Fruit fly (Drosophila melanogaster) whole organism, embryonic: Measurements from ENCODE around the gene CG11052.

Source experiments
- Antp ChIP-seq: fragments of 200-800 bp; sonication (Bioruptor generic); optimal IDR thresholded peaks from 3 replicates; lab custom pipeline; 2016; ENCODE audit warnings: missing biosample characterization, missing genetic modification characterization
- Atf3 ChIP-seq: fragments of 200-800 bp; sonication (Bioruptor generic); optimal IDR thresholded peaks from 3 replicates; lab custom pipeline; 2016; ENCODE audit warnings: missing biosample characterization, missing genetic modification characterization
- Atf6 ChIP-seq: fragments of 200-800 bp; sonication (Bioruptor generic); IDR thresholded peaks from 2 replicates; pipeline ENCODE4 v1.3.6; 2022; ENCODE audit warnings: missing biosample characterization, missing genetic modification characterization
- B-H1 ChIP-seq: fragments of 200-800 bp; sonication (Bioruptor generic); IDR thresholded peaks from 3 replicates; pipeline ENCODE4 v1.3.6; 2022; ENCODE audit warnings: missing biosample characterization, missing genetic modification characterization
- B-H2 ChIP-seq: fragments of 200-800 bp; sonication (Bioruptor generic); optimal IDR thresholded peaks from 2 replicates; lab custom pipeline; 2018; ENCODE audit warnings: missing biosample characterization, mild to moderate bottlenecking, missing genetic modification characterization
- CG10267 ChIP-seq: fragments of 200-800 bp; sonication (Bioruptor generic); optimal IDR thresholded peaks from 2 replicates; lab custom pipeline; 2018; ENCODE audit warnings: missing biosample characterization, mild to moderate bottlenecking, missing genetic modification characterization, moderate library complexity
- CG11456 ChIP-seq: fragments of 200-800 bp; sonication (Bioruptor generic); IDR thresholded peaks from 3 replicates; pipeline ENCODE4 v1.3.6; 2022; ENCODE audit warnings: missing biosample characterization, missing genetic modification characterization
- CG11696 ChIP-seq: fragments of 200-800 bp; sonication (Bioruptor generic); IDR thresholded peaks from 2 replicates; pipeline ENCODE4 v1.3.6; 2022; ENCODE audit warnings: missing biosample characterization, missing genetic modification characterization
- CG12769 ChIP-seq: fragments of 200-800 bp; sonication (Bioruptor generic); optimal IDR thresholded peaks from 2 replicates; lab custom pipeline; 2019; ENCODE audit warnings: missing biosample characterization, mild to moderate bottlenecking, missing genetic modification characterization, moderate library complexity
- CG14710 ChIP-seq: fragments of 200-800 bp; sonication (Bioruptor generic); optimal IDR thresholded peaks from 3 replicates; lab custom pipeline; 2019; ENCODE audit warnings: missing biosample characterization, mild to moderate bottlenecking, missing genetic modification characterization, moderate library complexity
- CG1603 ChIP-seq: fragments of 200-800 bp; sonication (Bioruptor generic); optimal IDR thresholded peaks from 2 replicates; lab custom pipeline; 2019; ENCODE audit warnings: missing biosample characterization, mild to moderate bottlenecking, missing genetic modification characterization, moderate library complexity
- CG17829 ChIP-seq: fragments of 200-800 bp; optimal IDR thresholded peaks from 2 replicates; lab custom pipeline; 2019; ENCODE audit warnings: missing biosample characterization, mild to moderate bottlenecking, missing genetic modification characterization, moderate library complexity
- CG3163 ChIP-seq: fragments of 200-800 bp; sonication (Bioruptor generic); optimal IDR thresholded peaks from 3 replicates; lab custom pipeline; 2016; ENCODE audit warnings: missing biosample characterization, missing genetic modification characterization
- CG32767 ChIP-seq: fragments of 200-800 bp; sonication (Bioruptor generic); IDR thresholded peaks from 2 replicates; pipeline ENCODE4 v1.3.6; 2022; ENCODE audit warnings: missing biosample characterization, missing genetic modification characterization
- CG3995 ChIP-seq: fragments of 200-800 bp; sonication (Bioruptor generic); optimal IDR thresholded peaks from 3 replicates; lab custom pipeline; 2016; ENCODE audit warnings: missing biosample characterization, missing genetic modification characterization
- CG8924 ChIP-seq: fragments of 200-800 bp; optimal IDR thresholded peaks from 3 replicates; lab custom pipeline; 2019; ENCODE audit warnings: missing biosample characterization, mild to moderate bottlenecking, missing genetic modification characterization, moderate library complexity
- CG9727 ChIP-seq: fragments of 200-800 bp; sonication (Bioruptor generic); optimal IDR thresholded peaks from 3 replicates; lab custom pipeline; 2017; ENCODE audit warnings: missing biosample characterization, mild to moderate bottlenecking, missing genetic modification characterization
- Chrac-16 ChIP-seq: fragments of 200-800 bp; sonication (Bioruptor generic); optimal IDR thresholded peaks from 3 replicates; lab custom pipeline; 2016; ENCODE audit warnings: missing biosample characterization, missing genetic modification characterization
- Dad ChIP-seq: fragments of 200-800 bp; sonication (Bioruptor generic); optimal IDR thresholded peaks from 3 replicates; lab custom pipeline; 2016; ENCODE audit warnings: missing biosample characterization, missing genetic modification characterization
- Fer1 ChIP-seq: fragments of 200-800 bp; sonication (Bioruptor generic); optimal IDR thresholded peaks from 2 replicates; lab custom pipeline; 2017; ENCODE audit warnings: missing biosample characterization, mild to moderate bottlenecking, missing genetic modification characterization
- HLH4C ChIP-seq: fragments of 200-800 bp; sonication (Bioruptor generic); IDR thresholded peaks from 3 replicates; pipeline ENCODE4 v1.3.6; 2022; ENCODE audit warnings: missing biosample characterization, missing genetic modification characterization; ENCODE audit not compliant: partially characterized antibody
- Lhr ChIP-seq: fragments of 200-800 bp; sonication (Bioruptor generic); optimal IDR thresholded peaks from 3 replicates; lab custom pipeline; 2017; ENCODE audit warnings: mild to moderate bottlenecking, missing biosample characterization, missing genetic modification reagents, missing genetic modification characterization
- Lpt ChIP-seq: fragments of >200 bp; optimal IDR thresholded peaks from 2 replicates; lab custom pipeline; 2018; ENCODE audit warnings: missing biosample characterization, missing genetic modification characterization
- MBD-R2 ChIP-seq: fragments of 200-800 bp; sonication (Bioruptor generic); IDR thresholded peaks from 2 replicates; pipeline ENCODE4 v1.3.6; 2022; ENCODE audit warnings: missing biosample characterization, missing genetic modification characterization
- MESR4 ChIP-seq: fragments of 200-800 bp; sonication (Bioruptor generic); optimal IDR thresholded peaks from 2 replicates; lab custom pipeline; 2018; ENCODE audit warnings: missing biosample characterization, mild to moderate bottlenecking, missing genetic modification characterization, moderate library complexity
- Max ChIP-seq: fragments of 200-800 bp; sonication (Bioruptor generic); optimal IDR thresholded peaks from 2 replicates; lab custom pipeline; 2016; ENCODE audit warnings: missing biosample characterization, mild to moderate bottlenecking, missing genetic modification characterization
- NC2β ChIP-seq: fragments of 200-800 bp; sonication (Bioruptor generic); optimal IDR thresholded peaks from 2 replicates; lab custom pipeline; 2016; ENCODE audit warnings: missing biosample characterization, missing genetic modification characterization
- Stat92E ChIP-seq, 3 experiments: fragments of >200 bp in 2 of 3; fragments of 200-800 bp in 1 of 3; sonication (Bioruptor generic) in 1 of 3; optimal IDR thresholded peaks; 2 replicates each; lab custom pipeline; 2017 to 2019; ENCODE audit warnings: missing biosample characterization in 3 of 3, missing genetic modification characterization in 3 of 3, mild to moderate bottlenecking in 1 of 3, moderate library complexity in 1 of 3
- cad ChIP-seq: fragments of >200 bp; optimal IDR thresholded peaks from 2 replicates; lab custom pipeline; 2017; ENCODE audit warnings: missing biosample characterization, missing genetic modification characterization
- chif ChIP-seq, 2 experiments: fragments of 200-800 bp; sonication (Bioruptor generic); optimal IDR thresholded peaks; 3 replicates each; lab custom pipeline; 2016; ENCODE audit warnings: missing biosample characterization in 2 of 2, missing genetic modification characterization in 2 of 2
- chinmo ChIP-seq: fragments of 200-800 bp; sonication (Bioruptor generic); IDR thresholded peaks from 4 replicates; pipeline ENCODE4 v1.3.6; 2022; ENCODE audit warnings: missing biosample characterization, missing genetic modification characterization; ENCODE audit not compliant: partially characterized antibody
- cwo ChIP-seq: fragments of 200-800 bp; sonication (Bioruptor generic); optimal IDR thresholded peaks from 3 replicates; lab custom pipeline; 2017; ENCODE audit warnings: missing biosample characterization, missing genetic modification characterization, mild to moderate bottlenecking, moderate library complexity, missing genetic modification reagents
- dmrt99B ChIP-seq: fragments of 200-800 bp; sonication (Bioruptor generic); optimal IDR thresholded peaks from 2 replicates; lab custom pipeline; 2018; ENCODE audit warnings: missing biosample characterization, mild to moderate bottlenecking, missing genetic modification characterization, moderate library complexity
- eve ChIP-seq, 2 experiments: fragments of >200 bp; optimal IDR thresholded peaks; 2 replicates each; lab custom pipeline; 2017; ENCODE audit warnings: missing biosample characterization in 2 of 2, missing genetic modification characterization in 2 of 2
- gro ChIP-seq: fragments of 200-800 bp; sonication (Bioruptor generic); optimal IDR thresholded peaks from 2 replicates; lab custom pipeline; 2016; ENCODE audit warnings: missing biosample characterization, missing genetic modification characterization
- kni ChIP-seq: fragments of 200-800 bp; sonication (Bioruptor generic); optimal IDR thresholded peaks from 3 replicates; lab custom pipeline; 2017; ENCODE audit warnings: mild to moderate bottlenecking, missing biosample characterization, missing genetic modification reagents, missing genetic modification characterization
- oc ChIP-seq: fragments of 200-800 bp; sonication (Bioruptor generic); optimal IDR thresholded peaks from 2 replicates; lab custom pipeline; 2018; ENCODE audit warnings: missing biosample characterization, mild to moderate bottlenecking, missing genetic modification characterization, moderate library complexity
- onecut ChIP-seq: fragments of 200-800 bp; sonication (Bioruptor generic); IDR thresholded peaks from 2 replicates; pipeline ENCODE4 v1.3.6; 2022; ENCODE audit warnings: missing biosample characterization, missing genetic modification characterization
- org-1 ChIP-seq: fragments of 200-800 bp; sonication (Bioruptor generic); optimal IDR thresholded peaks from 2 replicates; lab custom pipeline; 2017; ENCODE audit warnings: missing biosample characterization, missing genetic modification characterization
- pzg ChIP-seq: fragments of 200-800 bp; sonication (Bioruptor generic); optimal IDR thresholded peaks from 3 replicates; lab custom pipeline; 2018; ENCODE audit warnings: missing biosample characterization, mild to moderate bottlenecking, missing genetic modification characterization, moderate library complexity
- sd ChIP-seq: fragments of 200-800 bp; sonication (Bioruptor generic); optimal IDR thresholded peaks from 3 replicates; lab custom pipeline; 2018; ENCODE audit warnings: missing biosample characterization, mild to moderate bottlenecking, missing genetic modification characterization, moderate library complexity
- sob ChIP-seq: fragments of 200-800 bp; sonication (Bioruptor generic); IDR thresholded peaks from 2 replicates; pipeline ENCODE4 v1.3.6; 2022; ENCODE audit warnings: missing biosample characterization, missing genetic modification characterization
- sug ChIP-seq: fragments of 200-800 bp; optimal IDR thresholded peaks from 2 replicates; lab custom pipeline; 2019; ENCODE audit warnings: missing biosample characterization, mild to moderate bottlenecking, missing genetic modification characterization, moderate library complexity
- tll ChIP-seq, 2 experiments: fragments of 200-800 bp in 1 of 2; fragments of >200 bp in 1 of 2; sonication (Bioruptor generic) in 1 of 2; optimal IDR thresholded peaks; 2 replicates each; lab custom pipeline; 2017 to 2019; ENCODE audit warnings: missing biosample characterization in 2 of 2, missing genetic modification characterization in 2 of 2, mild to moderate bottlenecking in 1 of 2, moderate library complexity in 1 of 2
- trem ChIP-seq: fragments of 200-800 bp; optimal IDR thresholded peaks from 3 replicates; lab custom pipeline; 2019; ENCODE audit warnings: missing biosample characterization, mild to moderate bottlenecking, missing genetic modification characterization, moderate library complexity

Gene CG11052

DNA sequence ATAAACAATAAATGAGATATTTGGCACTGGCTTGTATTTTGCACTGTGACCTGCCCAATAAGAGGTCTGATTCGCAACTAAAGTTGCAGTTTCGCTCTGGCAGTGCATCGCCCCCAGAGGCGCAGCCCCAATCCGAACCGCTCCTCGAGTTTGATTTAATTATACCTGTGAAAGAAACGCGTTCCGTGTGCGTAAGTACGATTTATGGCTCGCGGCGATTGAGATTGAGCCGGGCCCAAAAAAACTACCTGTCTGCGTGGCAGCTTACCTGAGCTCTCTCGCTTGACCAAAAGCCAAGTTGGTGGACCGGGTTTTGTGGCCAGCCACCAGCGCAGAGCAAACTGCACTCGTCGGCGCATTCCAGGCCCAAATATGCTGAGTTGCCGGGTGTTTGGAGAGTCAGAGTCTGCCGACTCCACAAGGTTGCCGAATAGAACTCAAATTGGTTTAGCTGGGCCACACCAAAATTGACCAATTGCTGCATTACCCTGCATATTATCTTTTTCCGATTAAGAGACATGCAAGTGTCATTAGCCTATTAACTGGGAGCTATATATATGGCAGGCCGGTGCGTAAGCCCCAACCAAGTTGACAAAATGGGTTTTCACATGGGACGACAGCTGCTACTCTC lies 30.6 kb downstream of the CG11052 start, which contains the start of the genes CD98hc and Os-C:
CD98hc (minus strand) TSS at position 50 of the 631 bp plus-strand sequence.
Os-C (plus strand) TSS at position 581 of the 631 bp plus-strand sequence.
- peak; percentile 9 for TF ChIP-seq sd (tag; lab: Kevin White, UChicago)
- TF ChIP-seq oc (tag; lab: Kevin White, UChicago), result peak; percentile 13
- TF ChIP-seq Atf3 (GFP tag; lab: Kevin White, UChicago), result no peak
- no peak for TF ChIP-seq tll (GFP tag; optimal IDR thresholded peaks at IDR 0.05; lab: Kevin White, UChicago)
- TF ChIP-seq CG11456 (GFP tag; lab: Robert Waterston, UW), result 0 out of 3 replicates have a peak, but pooled peaks have one; percentile 18
- TF ChIP-seq NC2β, result no peak
- TF ChIP-seq Chrac-16, result no peak
- TF ChIP-seq chinmo (GFP tag; lab: Robert Waterston, UW), result 0 out of 4 replicates have a peak, but pooled peaks have one; percentile 21
- TF ChIP-seq cad, result peak; percentile 38
- no peak for TF ChIP-seq eve (GFP tag; optimal IDR thresholded peaks at IDR 0.05; lab: Kevin White, UChicago)
- no peak for TF ChIP-seq Max (GFP tag; lab: Kevin White, UChicago)

DNA sequence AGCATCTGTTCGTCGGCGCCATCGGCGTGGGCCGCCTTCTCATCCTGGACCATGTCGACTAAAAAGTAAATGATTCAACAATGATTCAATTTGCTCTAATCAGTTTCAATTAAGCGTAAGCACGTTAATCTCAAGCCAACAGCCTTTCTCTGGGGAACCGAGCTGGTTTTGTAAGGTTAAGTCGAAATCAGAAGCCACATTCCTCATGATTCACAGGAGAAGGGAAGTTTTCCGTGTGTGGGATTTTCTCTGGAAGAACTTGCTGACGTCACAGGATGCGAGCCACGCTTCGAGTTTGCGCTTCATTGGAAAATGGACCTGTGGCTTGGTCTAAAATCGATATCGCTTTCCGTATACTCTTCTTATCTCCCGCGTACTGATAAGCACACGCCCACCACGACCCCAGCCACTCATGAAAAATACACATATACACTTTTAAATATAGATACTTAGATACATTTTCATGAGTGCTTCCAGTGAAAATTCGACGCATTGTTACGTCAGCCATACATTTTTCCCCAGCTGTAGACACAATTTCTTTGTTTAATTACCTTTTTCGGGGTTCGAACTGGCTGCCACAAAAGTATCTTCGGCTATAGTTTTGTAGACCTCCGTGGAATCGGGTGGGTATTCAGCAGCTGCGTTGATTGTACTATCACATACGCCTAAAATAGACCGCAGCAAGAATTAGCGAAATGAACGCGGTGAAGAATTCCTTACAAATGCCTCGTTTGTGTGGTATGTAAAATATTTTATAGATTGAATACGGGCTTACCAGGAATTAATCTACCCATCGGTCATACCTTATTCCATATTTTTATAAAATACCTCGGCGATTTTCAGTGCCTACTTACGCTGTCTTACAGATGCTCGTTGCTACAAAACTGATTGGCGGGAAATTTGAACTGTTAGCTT lies 31.8 kb downstream of the CG11052 start:
- peak in 1 of 3 experiments; percentile 89 for TF ChIP-seq Stat92E (GFP tag; optimal IDR thresholded peaks at IDR 0.05; lab: Kevin White, UChicago)
- peak; percentile 54 for TF ChIP-seq CG8924 (tag; lab: Kevin White, UChicago)
- TF ChIP-seq trem, result peak; percentile 80
- TF ChIP-seq chif (GFP tag; optimal IDR thresholded peaks at IDR 0.05; lab: Kevin White, UChicago), result peak in 1 of 2 experiments; percentile 17
- peak; percentile 62 for TF ChIP-seq sug (tag; lab: Kevin White, UChicago)
- peak; percentile 86 for TF ChIP-seq Lhr (GFP tag; lab: Kevin White, UChicago)
- TF ChIP-seq pzg (GFP tag; lab: Kevin White, UChicago), result peak; percentile 98
- TF ChIP-seq Lpt, result no peak
- peak; percentile 96 for TF ChIP-seq onecut (GFP tag; lab: Robert Waterston, UW)
- TF ChIP-seq sd (tag; lab: Kevin White, UChicago), result peak; percentile 99
- TF ChIP-seq HLH4C (GFP tag; lab: Robert Waterston, UW), result no peak; the same call in 2 of the 3 replicates
- no peak for TF ChIP-seq org-1 (GFP tag; lab: Kevin White, UChicago)
- TF ChIP-seq MESR4, result peak; percentile 94
- TF ChIP-seq CG3163 (GFP tag; lab: Kevin White, UChicago), result no peak
- no peak for TF ChIP-seq sob (GFP tag; lab: Robert Waterston, UW)
- TF ChIP-seq B-H1, result no peak
- no peak for TF ChIP-seq CG11696 (GFP tag; lab: Robert Waterston, UW)
- TF ChIP-seq Antp (GFP tag; lab: Kevin White, UChicago), result no peak
- TF ChIP-seq MBD-R2 (GFP tag; lab: Robert Waterston, UW), result peak; percentile 35; the same call in 1 of the 2 replicates
- peak; percentile 58; the same call in 1 of the 2 replicates for TF ChIP-seq CG32767 (GFP tag; lab: Robert Waterston, UW)
- TF ChIP-seq Fer1, result peak; percentile 64
- peak; percentile 52 for TF ChIP-seq CG14710 (tag; lab: Kevin White, UChicago)
- TF ChIP-seq B-H2 (GFP tag; lab: Kevin White, UChicago), result peak; percentile 67
- TF ChIP-seq CG3995 (GFP tag; lab: Kevin White, UChicago), result peak; percentile 71
- peak; percentile 6 for TF ChIP-seq cwo
- peak; percentile 56 for TF ChIP-seq CG10267 (tag; lab: Kevin White, UChicago)
- no peak for TF ChIP-seq Dad (GFP tag; lab: Kevin White, UChicago)
- peak; percentile 63 for TF ChIP-seq CG12769 (tag; lab: Kevin White, UChicago)
- TF ChIP-seq CG17829 (tag; lab: Kevin White, UChicago), result peak; percentile 29
- TF ChIP-seq Atf6, result 0 out of 2 replicates have a peak, but pooled peaks have one; percentile 35
- no peak for TF ChIP-seq CG9727 (GFP tag; lab: Kevin White, UChicago)
- peak; percentile 74 for TF ChIP-seq gro (GFP tag; lab: Kevin White, UChicago)
- TF ChIP-seq kni, result peak; percentile 57
- peak; percentile 90 for TF ChIP-seq CG1603
- TF ChIP-seq dmrt99B (tag; lab: Kevin White, UChicago), result no peak
